Worm (Caenorhabditis elegans) whole organism, early embryonic: Measurements from ENCODE around the gene R07C3.3.

Experiments
- B0310.2 ChIP-seq: sonication (generic microtip); optimal IDR thresholded peaks from 2 replicates; lab custom pipeline; 2016; ENCODE audit warnings: mild to moderate bottlenecking, missing genetic modification characterization, missing compliant biosample characterization
- F13C5.2 ChIP-seq: sonication (generic microtip); optimal IDR thresholded peaks from 2 replicates; lab custom pipeline; 2017; ENCODE audit warnings: mild to moderate bottlenecking, missing genetic modification characterization, inconsistent platforms, missing compliant biosample characterization
- aly-1 ChIP-seq: sonication (generic microtip); optimal IDR thresholded peaks from 2 replicates; lab custom pipeline; 2016; ENCODE audit warnings: missing genetic modification characterization, missing compliant biosample characterization
- ama-1 ChIP-seq: fragments of 150-350 bp; optimal IDR thresholded peaks from 2 replicates; lab custom pipeline; 2014
- ceh-13 ChIP-seq: fragments of 200-800 bp; sonication (Bioruptor generic); optimal IDR thresholded peaks from 2 replicates; lab custom pipeline; 2018; ENCODE audit warnings: mild to moderate bottlenecking, missing genetic modification characterization, missing compliant biosample characterization
- ceh-36 ChIP-seq: sonication (generic microtip); optimal IDR thresholded peaks from 2 replicates; lab custom pipeline; 2016; ENCODE audit warnings: missing genetic modification characterization, inconsistent platforms, missing compliant biosample characterization
- ets-7 ChIP-seq: sonication (generic microtip); optimal IDR thresholded peaks from 2 replicates; lab custom pipeline; 2016; ENCODE audit warnings: missing genotype, missing genetic modification characterization, missing compliant biosample characterization
- hmg-4 ChIP-seq: fragments of 200-800 bp; sonication (Bioruptor generic); optimal IDR thresholded peaks from 2 replicates; lab custom pipeline; 2018; ENCODE audit warnings: mild to moderate bottlenecking, missing genetic modification characterization, missing compliant biosample characterization
- pes-1 ChIP-seq: fragments of 200-800 bp; sonication (Bioruptor generic); IDR thresholded peaks from 2 replicates; pipeline ENCODE4 v1.3.6; 2022; ENCODE audit warnings: missing genetic modification reagents, missing genetic modification characterization, missing compliant biosample characterization
- scrt-1 ChIP-seq: fragments of 200-800 bp; sonication (Bioruptor generic); IDR thresholded peaks from 2 replicates; pipeline ENCODE4 v1.3.6; 2022; ENCODE audit warnings: missing genetic modification characterization, missing compliant biosample characterization
- tbx-11 ChIP-seq: fragments of 200-800 bp; sonication (Bioruptor generic); IDR thresholded peaks from 2 replicates; pipeline ENCODE4 v1.3.6; 2022; ENCODE audit warnings: missing genetic modification characterization, missing compliant biosample characterization
- tra-4 ChIP-seq: sonication (generic microtip); optimal IDR thresholded peaks from 2 replicates; lab custom pipeline; 2017; ENCODE audit warnings: missing genetic modification characterization, missing compliant biosample characterization

DNA sequence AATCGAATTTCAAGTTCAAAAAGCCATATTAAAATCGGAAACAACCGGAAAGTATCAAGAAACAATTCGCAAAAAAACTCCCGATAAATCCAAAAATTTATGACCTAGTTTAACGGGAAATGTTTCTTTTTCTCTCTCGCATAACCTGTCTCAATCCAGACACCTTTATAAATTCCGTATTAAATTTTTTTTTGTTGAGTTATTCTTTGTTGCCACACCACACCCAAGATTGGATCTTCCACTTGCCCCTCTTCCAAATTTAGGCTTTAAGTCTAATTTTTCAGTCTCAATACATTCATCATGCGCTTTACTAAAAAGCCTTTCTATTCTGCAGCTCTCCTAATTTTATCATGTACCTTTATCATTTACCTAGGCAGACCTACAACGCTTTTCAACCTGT is at the start of gene R07C3.3:
- TF ChIP-seq scrt-1 (no peak), ama-1 (lab: Kevin White, UChicago) (no peak), F13C5.2 (tag; lab: Kevin White, UChicago) (no peak), aly-1 (tag; lab: Kevin White, UChicago) (no peak), ceh-36 (no peak), ets-7 (tag; lab: Kevin White, UChicago) (no peak), B0310.2 (tag; lab: Kevin White, UChicago) (no peak), hmg-4 (GFP tag; lab: Kevin White, UChicago) (no peak), tra-4 (tag; lab: Kevin White, UChicago) (no peak), pes-1 (GFP tag; lab: Robert Waterston, UW) (no peak), tbx-11 (no peak), ceh-13 (GFP tag; lab: Kevin White, UChicago) (no peak)
